Worm (Caenorhabditis elegans) whole organism, midembryonic: ENCODE data around the gene noah-2.

Experiments
- T22C8.4 ChIP-seq: fragments of 200-800 bp; sonication (Bioruptor generic); IDR thresholded peaks from 2 replicates; pipeline ENCODE4 v1.3.6; 2022; ENCODE audit warnings: missing genetic modification characterization, missing compliant biosample characterization
- cog-1 ChIP-seq: sonication (generic microtip); optimal IDR thresholded peaks from 2 replicates; lab custom pipeline; 2016; ENCODE audit warnings: missing genetic modification characterization, missing compliant biosample characterization
- tab-1 ChIP-seq: fragments of 200-800 bp; sonication (Bioruptor generic); IDR thresholded peaks from 2 replicates; pipeline ENCODE4 v1.3.6; 2022; ENCODE audit warnings: missing genetic modification characterization, missing compliant biosample characterization

DNA sequence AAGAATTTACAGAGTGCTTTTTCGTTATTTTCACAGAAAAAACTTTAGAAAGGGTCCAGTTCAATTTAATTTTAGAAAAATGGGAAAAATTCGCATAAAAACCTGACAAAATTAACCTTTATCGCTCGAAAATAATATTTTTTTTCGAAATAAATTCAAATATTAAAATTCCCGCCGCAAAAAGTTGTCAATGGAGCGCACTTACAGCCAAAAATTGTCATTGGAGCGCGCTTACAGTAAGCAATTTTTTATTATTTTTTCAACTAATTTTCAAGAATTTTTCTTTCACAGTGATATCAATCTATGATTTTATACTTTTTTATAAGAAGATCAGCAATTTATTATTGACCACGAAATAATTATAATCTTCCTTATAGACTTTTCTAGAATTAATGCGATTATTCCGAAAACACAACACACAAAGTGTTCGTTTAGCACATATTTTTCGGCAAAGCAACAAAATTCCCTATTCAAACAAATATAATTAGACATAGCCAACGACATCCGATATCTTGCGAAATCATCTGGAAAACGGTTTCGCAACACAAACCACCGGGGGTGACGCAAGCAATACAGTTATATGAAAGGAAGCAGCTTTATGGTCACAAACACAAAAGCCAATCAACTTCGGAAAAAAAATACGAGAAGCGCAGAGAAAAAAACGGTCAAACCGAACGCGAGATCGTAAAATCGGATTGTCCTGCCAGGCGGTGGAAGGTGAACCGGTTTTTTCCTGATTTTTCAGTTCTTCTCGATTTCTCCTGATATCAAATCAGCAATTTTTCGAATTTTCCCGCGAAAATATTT, 20.7 kb upstream of the noah-2 start:
- TF ChIP-seq cog-1 (tag; lab: Kevin White, UChicago) (no peak), T22C8.4 (GFP tag; lab: Robert Waterston, UW) (no peak), tab-1 (GFP tag; lab: Robert Waterston, UW) (no peak)
